Fruit fly (Drosophila melanogaster) Kc167 (cell line): ENCODE results near the gene Hk.

Experiments used
- Myc ChIP-seq: fragments of >200 bp; optimal IDR thresholded peaks from 2 replicates; lab custom pipeline; 2017; ENCODE audit warnings: missing external identifiers
- h ChIP-seq: fragments of >200 bp; optimal IDR thresholded peaks from 3 replicates; lab custom pipeline; 2018; ENCODE audit warnings: missing external identifiers
- insv ChIP-seq: fragments of >200 bp; optimal IDR thresholded peaks from 3 replicates; lab custom pipeline; 2018; ENCODE audit warnings: missing external identifiers
- psq ChIP-seq: fragments of >200 bp; optimal IDR thresholded peaks from 2 replicates; lab custom pipeline; 2017; ENCODE audit warnings: missing external identifiers

DNA sequence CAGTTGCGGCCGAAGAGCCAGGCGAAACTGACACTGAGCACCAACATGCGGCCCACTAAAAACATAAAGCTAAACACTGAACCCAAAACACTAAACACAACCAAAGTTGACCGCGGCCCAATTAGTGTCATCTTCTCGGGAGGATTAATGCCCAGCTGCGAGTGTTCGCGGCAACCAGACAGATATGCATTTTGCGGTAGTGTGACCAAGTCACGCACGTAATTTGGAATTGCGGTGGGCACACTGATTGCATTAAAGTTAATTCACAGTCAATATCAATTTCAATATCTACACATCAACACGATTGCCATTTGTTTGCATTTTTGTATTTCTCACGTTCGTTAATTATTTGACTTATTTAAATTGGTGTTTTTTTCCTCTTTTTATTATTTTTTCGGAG, 7.1 kb downstream of the Hk start:
- TF ChIP-seq psq (lab: Kevin White, UChicago) (no peak), h (lab: Kevin White, UChicago) (no peak), insv (lab: Kevin White, UChicago) (no peak), Myc (lab: Kevin White, UChicago) (no peak)
